Worm (Caenorhabditis elegans): ENCODE data around the gene F25H9.7.

F25H9.7 gene

ce11 chrV:13484339-13484738, 16.2 kb downstream of the F25H9.7 start, which contains the start of gene T10G3.4:
TSS of gene T10G3.4 (minus strand) at chrV:13484439.
- TF ChIP-seq fos-1 (tag; optimal IDR thresholded peaks at IDR 0.05) = no peak
- TF ChIP-seq lin-1 (GFP tag; IDR thresholded peaks at IDR 0.05) = no peak
- TF ChIP-seq ceh-62 (tag; optimal IDR thresholded peaks at IDR 0.05) = no peak
- TF ChIP-seq snpc-1.2 (GFP tag; IDR thresholded peaks at IDR 0.05) = no peak
- no peak for TF ChIP-seq nhr-10 (tag; optimal IDR thresholded peaks at IDR 0.05)
- TF ChIP-seq hlh-11 (tag; optimal IDR thresholded peaks at IDR 0.05) = no peak
- TF ChIP-seq ceh-20 (GFP tag; IDR thresholded peaks at IDR 0.05) = no peak
- TF ChIP-seq daf-16 (GFP tag; optimal IDR thresholded peaks at IDR 0.05) = no peak
- no peak for TF ChIP-seq daf-16 (tag; optimal IDR thresholded peaks at IDR 0.05)
- no peak for TF ChIP-seq lin-15B (tag; optimal IDR thresholded peaks at IDR 0.05)
- no peak for TF ChIP-seq mdt-29 (GFP tag; IDR thresholded peaks at IDR 0.05)
- TF ChIP-seq dpl-1 (GFP tag; optimal IDR thresholded peaks at IDR 0.05) = no peak
- TF ChIP-seq madf-5 (GFP tag; IDR thresholded peaks at IDR 0.05) = no peak
- TF ChIP-seq jun-1 (tag; optimal IDR thresholded peaks at IDR 0.05) = no peak
- TF ChIP-seq php-3 (GFP tag; IDR thresholded peaks at IDR 0.05) = no peak
- no peak for TF ChIP-seq egl-27 (tag; optimal IDR thresholded peaks at IDR 0.05)
- TF ChIP-seq lin-39 (tag; optimal IDR thresholded peaks at IDR 0.05) = no peak
- TF ChIP-seq ceh-32 (tag; optimal IDR thresholded peaks at IDR 0.05; ENCODE audit: poor library complexity) = no peak
- TF ChIP-seq F26F4.8 (GFP tag; conservative IDR thresholded peaks at IDR 0.05) = no peak

DNA sequence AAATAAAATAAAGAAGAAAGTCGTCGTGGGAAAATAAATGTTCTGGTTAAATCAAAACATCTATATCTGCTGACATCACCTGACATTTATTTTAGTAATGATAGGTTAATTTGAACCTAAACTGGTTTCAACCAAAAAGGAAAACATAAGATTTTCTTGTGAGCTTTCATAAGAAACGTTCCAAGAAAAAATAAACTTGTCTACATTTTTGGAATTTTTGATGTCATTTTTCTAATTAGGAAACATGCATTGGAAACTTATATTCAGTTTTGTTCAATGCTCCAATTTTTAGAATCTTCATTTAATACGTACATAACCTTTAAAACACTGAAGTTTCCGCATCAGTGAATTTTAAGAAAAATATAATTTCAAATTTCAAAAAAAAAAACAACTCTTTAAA, 17.6 kb downstream of the F25H9.7 start:
- TF ChIP-seq nhr-10 (tag; optimal IDR thresholded peaks at IDR 0.05) (no peak), lin-38 (GFP tag; IDR thresholded peaks at IDR 0.05) (no peak), arid-1 (GFP tag; conservative IDR thresholded peaks at IDR 0.05) (no peak), T26A8.4 (GFP tag; IDR thresholded peaks at IDR 0.05) (no peak), unc-62 (GFP tag; optimal IDR thresholded peaks at IDR 0.05 in 1 of 2) (no peak), unc-62 (tag; optimal IDR thresholded peaks at IDR 0.05) (no peak), nhr-42 (GFP tag; IDR thresholded peaks at IDR 0.05) (no peak), Y5F2A.4 (GFP tag; optimal IDR thresholded peaks at IDR 0.05) (no peak), spr-3 (GFP tag; optimal IDR thresholded peaks at IDR 0.05) (no peak), F37D6.2 (tag; optimal IDR thresholded peaks at IDR 0.05) (no peak), hif-1 (tag; optimal IDR thresholded peaks at IDR 0.05) (no peak)

- TF ChIP-seq mxl-2 (GFP tag; conservative IDR thresholded peaks at IDR 0.05) = no peak
- TF ChIP-seq dpl-1 (GFP tag; optimal IDR thresholded peaks at IDR 0.05) = no peak
- no peak for TF ChIP-seq sdz-12 (GFP tag; optimal IDR thresholded peaks at IDR 0.05)
- TF ChIP-seq php-3 (GFP tag; IDR thresholded peaks at IDR 0.05) = no peak
- TF ChIP-seq aha-1 (tag) = peak; percentile 80
- TF ChIP-seq snpc-1.2 (GFP tag; IDR thresholded peaks at IDR 0.05) = no peak
- TF ChIP-seq unc-62 (GFP tag; optimal IDR thresholded peaks at IDR 0.05 in 1 of 2) = peak in 1 of 2 experiments; percentile 91
- TF ChIP-seq unc-62 (tag; optimal IDR thresholded peaks at IDR 0.05) = no peak
- TF ChIP-seq T20F7.1 (GFP tag; optimal IDR thresholded peaks at IDR 0.05) = peak; percentile 7
- no peak for TF ChIP-seq nhr-10 (tag; optimal IDR thresholded peaks at IDR 0.05)
- TF ChIP-seq mdt-29 (GFP tag; IDR thresholded peaks at IDR 0.05) = no peak
- no peak for TF ChIP-seq dmd-6 (GFP tag; IDR thresholded peaks at IDR 0.05)
These were observed 20.2 kb downstream of the F25H9.7 start for ce11 chrV:13488297-13488803.

DNA sequence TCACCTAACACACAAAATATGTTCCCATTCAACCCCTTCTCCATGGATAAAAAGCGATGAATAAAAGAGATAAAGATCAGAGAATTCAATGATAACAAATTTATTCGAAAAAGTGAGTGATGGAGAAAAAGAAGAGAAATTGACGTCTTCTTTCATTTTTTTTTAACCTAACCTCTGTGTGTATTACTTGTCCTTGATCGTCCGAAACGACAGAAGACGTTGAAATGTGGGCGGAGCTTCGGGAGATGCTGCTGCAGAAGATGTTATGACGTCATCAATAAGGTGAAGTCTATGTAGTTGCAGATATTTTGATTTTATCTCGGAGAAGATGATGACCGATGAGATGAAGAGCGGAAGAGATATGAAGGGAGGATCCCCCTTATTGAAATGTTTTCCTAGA, 21.7 kb downstream of the F25H9.7 start, which contains the start of gene T10G3.3:
T10G3.3 (minus strand) TSS at position 370 of the 400 bp plus-strand sequence.
- TF ChIP-seq php-3 (GFP tag; IDR thresholded peaks at IDR 0.05) = no peak
- no peak for TF ChIP-seq Y5F2A.4 (GFP tag; optimal IDR thresholded peaks at IDR 0.05)
- peak; percentile 87 for TF ChIP-seq aha-1 (tag)
- peak; percentile 63 for TF ChIP-seq nhr-28 (tag; optimal IDR thresholded peaks at IDR 0.05)
- TF ChIP-seq unc-62 (GFP tag; optimal IDR thresholded peaks at IDR 0.05 in 1 of 2) = peak in 1 of 2 experiments; percentile 23
- TF ChIP-seq unc-62 (tag; optimal IDR thresholded peaks at IDR 0.05) = no peak
- no peak for TF ChIP-seq skn-1 (tag; optimal IDR thresholded peaks at IDR 0.05)
- peak; percentile 4 for TF ChIP-seq nhr-25 (tag; optimal IDR thresholded peaks at IDR 0.05; ENCODE audit: borderline replicate concordance, insufficient read depth)

All from whole organism, L4 larva.